Worm (Caenorhabditis elegans) whole organism, L4 larva: ENCODE results near the gene mtx-2.
A peak's percentile ranks its signal among the peaks of the same experiment; 100 is the strongest.

Experiments used
- D1046.2 ChIP-seq: fragments of 200-800 bp; sonication (Bioruptor generic); IDR thresholded peaks from 2 replicates; pipeline ENCODE4 v1.3.6; 2022; ENCODE audit warnings: missing genetic modification characterization, missing compliant biosample characterization
- F26F4.8 ChIP-seq: fragments of 200-800 bp; sonication (Bioruptor generic); conservative IDR thresholded peaks from 2 replicates; pipeline ENCODE4 v1.3.6; 2022; ENCODE audit warnings: missing genetic modification characterization, missing compliant biosample characterization
- F44E2.7 ChIP-seq: fragments of 200-800 bp; sonication (Bioruptor generic); IDR thresholded peaks from 2 replicates; pipeline ENCODE4 v2.1.2; 2022; ENCODE audit warnings: missing genetic modification characterization, missing compliant biosample characterization
- F49E8.2 ChIP-seq: sonication (generic microtip); optimal IDR thresholded peaks from 2 replicates; lab custom pipeline; 2016; ENCODE audit warnings: missing compliant biosample characterization, mild to moderate bottlenecking, missing genetic modification characterization, borderline replicate concordance
- T20F7.1 ChIP-seq: fragments of 200-800 bp; sonication (Bioruptor generic); optimal IDR thresholded peaks from 2 replicates; lab custom pipeline; 2018; ENCODE audit warnings: mild to moderate bottlenecking, missing genetic modification characterization, missing compliant biosample characterization
- T26A8.4 ChIP-seq: fragments of 200-800 bp; sonication (Bioruptor generic); IDR thresholded peaks from 2 replicates; pipeline ENCODE4 v1.3.6; 2022; ENCODE audit warnings: missing genetic modification characterization, missing compliant biosample characterization
- aha-1 ChIP-seq: fragments of 150-350 bp; peaks from one replicate; lab custom pipeline; 2014; ENCODE audit warnings: missing biosample characterization, missing genetic modification characterization
- aly-2 ChIP-seq: sonication (generic microtip); optimal IDR thresholded peaks from 2 replicates; lab custom pipeline; 2018; ENCODE audit warnings: missing biosample characterization, missing genetic modification characterization
- ama-1 ChIP-seq: fragments of 150-350 bp; optimal IDR thresholded peaks from 2 replicates; lab custom pipeline; 2014; ENCODE audit warnings: inconsistent platforms, mixed read lengths
- ceh-20 ChIP-seq: fragments of 200-800 bp; sonication (Bioruptor generic); IDR thresholded peaks from 2 replicates; pipeline ENCODE4 v1.3.6; 2022; ENCODE audit warnings: missing genetic modification reagents, missing genetic modification characterization, missing compliant biosample characterization
- ceh-44 ChIP-seq: fragments of 200-800 bp; sonication (Bioruptor generic); IDR thresholded peaks from 2 replicates; pipeline ENCODE4 v1.3.6; 2022; ENCODE audit warnings: missing genetic modification reagents, missing genetic modification characterization, missing compliant biosample characterization
- daf-19 ChIP-seq: fragments of 200-800 bp; sonication (Bioruptor generic); conservative IDR thresholded peaks from 2 replicates; pipeline ENCODE4 v1.3.6; 2022; ENCODE audit warnings: missing genetic modification characterization, missing compliant biosample characterization
- dmd-6 ChIP-seq: fragments of 200-800 bp; sonication (Bioruptor generic); IDR thresholded peaks from 2 replicates; pipeline ENCODE4 v1.3.6; 2022; ENCODE audit warnings: missing genetic modification reagents, missing genetic modification characterization, missing compliant biosample characterization
- duxl-1 ChIP-seq: sonication (generic microtip); optimal IDR thresholded peaks from 2 replicates; lab custom pipeline; 2016; ENCODE audit warnings: mild to moderate bottlenecking, missing genetic modification characterization, moderate library complexity, missing compliant biosample characterization; ENCODE audit not compliant: poor library complexity
- dve-1 ChIP-seq: sonication (generic microtip); optimal IDR thresholded peaks from 2 replicates; lab custom pipeline; 2017; ENCODE audit warnings: antibody characterized with exemption, mild to moderate bottlenecking, missing genetic modification characterization, missing compliant biosample characterization; ENCODE audit not compliant: insufficient read depth
- gei-8 ChIP-seq: fragments of 200-800 bp; sonication (Bioruptor generic); optimal IDR thresholded peaks from 2 replicates; lab custom pipeline; 2018; ENCODE audit warnings: mild to moderate bottlenecking, missing genetic modification characterization, missing compliant biosample characterization
- lin-1 ChIP-seq: fragments of 200-800 bp; sonication (Bioruptor generic); IDR thresholded peaks from 2 replicates; pipeline ENCODE4 v1.3.6; 2022; ENCODE audit warnings: missing genetic modification reagents, missing genetic modification characterization, missing compliant biosample characterization
- lin-15B ChIP-seq: fragments of 150-350 bp; sonication (generic microtip); optimal IDR thresholded peaks from 3 replicates; lab custom pipeline; 2014; ENCODE audit warnings: missing biosample characterization, missing genetic modification characterization
- lin-29 ChIP-seq: fragments of 200-800 bp; sonication (Bioruptor generic); IDR thresholded peaks from 2 replicates; pipeline ENCODE4 v1.3.6; 2022; ENCODE audit warnings: missing genetic modification reagents, missing genetic modification characterization, missing compliant biosample characterization
- madf-9 ChIP-seq: fragments of 200-800 bp; sonication (Bioruptor generic); conservative IDR thresholded peaks from 2 replicates; pipeline ENCODE4 v1.3.6; 2022; ENCODE audit warnings: missing genetic modification reagents, missing genetic modification characterization, missing compliant biosample characterization
- mep-1 ChIP-seq: fragments of 150-350 bp; sonication (generic microtip); optimal IDR thresholded peaks from 3 replicates; lab custom pipeline; 2014; ENCODE audit warnings: missing biosample characterization, missing genetic modification characterization
- mxl-2 ChIP-seq: fragments of 200-800 bp; sonication (Bioruptor generic); conservative IDR thresholded peaks from 2 replicates; pipeline ENCODE4 v1.3.6; 2022; ENCODE audit warnings: missing genetic modification reagents, missing genetic modification characterization, missing compliant biosample characterization
- mxl-3 ChIP-seq: fragments of 200-800 bp; sonication (Bioruptor generic); optimal IDR thresholded peaks from 2 replicates; lab custom pipeline; 2018; ENCODE audit warnings: mild to moderate bottlenecking, missing genetic modification characterization, missing compliant biosample characterization
- nhr-10 ChIP-seq: fragments of 150-350 bp; optimal IDR thresholded peaks from 2 replicates; lab custom pipeline; 2014; ENCODE audit warnings: missing biosample characterization, missing genetic modification characterization
- nhr-28 ChIP-seq: fragments of 150-350 bp; optimal IDR thresholded peaks from 2 replicates; lab custom pipeline; 2014; ENCODE audit warnings: missing biosample characterization, missing genetic modification characterization
- pha-4 ChIP-seq, 2 experiments: fragments of 150-350 bp in 1 of 2; fragments of 200-800 bp in 1 of 2; sonication (Bioruptor generic) in 1 of 2; IDR thresholded peaks in 1 of 2; optimal IDR thresholded peaks in 1 of 2; 2 replicates each; pipeline versions ENCODE4 v1.3.6 to Lab custom; 2014 to 2022; ENCODE audit warnings: missing genetic modification characterization in 2 of 2, missing genetic modification reagents in 2 of 2, missing biosample characterization in 1 of 2, missing compliant biosample characterization in 1 of 2
- pqm-1 ChIP-seq: sonication (generic microtip); optimal IDR thresholded peaks from 2 replicates; lab custom pipeline; 2017; ENCODE audit warnings: missing biosample characterization, missing genetic modification characterization
- sdz-12 ChIP-seq: fragments of 200-800 bp; sonication (Bioruptor generic); optimal IDR thresholded peaks from 2 replicates; lab custom pipeline; 2018; ENCODE audit warnings: mild to moderate bottlenecking, missing genetic modification characterization, missing compliant biosample characterization
- set-16 ChIP-seq: fragments of 200-800 bp; sonication (Bioruptor generic); IDR thresholded peaks from 2 replicates; pipeline ENCODE4 v1.3.6; 2022; ENCODE audit warnings: missing genetic modification reagents, missing genetic modification characterization, missing compliant biosample characterization
- snpc-1.2 ChIP-seq: fragments of 200-800 bp; sonication (Bioruptor generic); IDR thresholded peaks from 2 replicates; pipeline ENCODE4 v1.3.6; 2022; ENCODE audit warnings: missing genetic modification reagents, missing genetic modification characterization, missing compliant biosample characterization
- tra-1 ChIP-seq: fragments of 200-800 bp; sonication (Bioruptor generic); IDR thresholded peaks from 2 replicates; pipeline ENCODE4 v1.3.6; 2022; ENCODE audit warnings: missing genetic modification reagents, missing genetic modification characterization, missing compliant biosample characterization
- unc-130 ChIP-seq: sonication (generic microtip); optimal IDR thresholded peaks from 2 replicates; lab custom pipeline; 2016; ENCODE audit warnings: missing genetic modification reagents, missing genetic modification characterization, missing compliant biosample characterization
- unc-39 ChIP-seq: sonication (generic microtip); optimal IDR thresholded peaks from 2 replicates; lab custom pipeline; 2017; ENCODE audit warnings: missing biosample characterization, missing genetic modification characterization
- unc-62 ChIP-seq, 3 experiments: fragments of 150-350 bp in 1 of 3; sonication (generic microtip); optimal IDR thresholded peaks in 2 of 3; peaks in 1 of 3; 1 replicate in 1 of 3; 2 replicates in 2 of 3; lab custom pipeline; 2014 to 2017; ENCODE audit warnings: missing biosample characterization in 3 of 3, missing genetic modification characterization in 3 of 3, missing genetic modification reagents in 3 of 3, missing genotype in 1 of 3
- vab-7 ChIP-seq: fragments of 200-800 bp; sonication (Bioruptor generic); IDR thresholded peaks from 2 replicates; pipeline ENCODE4 v1.3.6; 2022; ENCODE audit warnings: missing genetic modification reagents, missing genetic modification characterization, missing compliant biosample characterization
- zag-1 ChIP-seq: fragments of 150-350 bp; optimal IDR thresholded peaks from 2 replicates; lab custom pipeline; 2014; ENCODE audit warnings: missing biosample characterization, missing genetic modification characterization
- zip-11 ChIP-seq: fragments of 200-800 bp; sonication (Bioruptor generic); IDR thresholded peaks from 2 replicates; pipeline ENCODE4 v1.3.6; 2022; ENCODE audit warnings: missing genetic modification characterization, missing compliant biosample characterization
- zip-2 ChIP-seq: fragments of 150-350 bp; optimal IDR thresholded peaks from 2 replicates; lab custom pipeline; 2014; ENCODE audit warnings: missing biosample characterization, missing genetic modification characterization
- ztf-11 ChIP-seq: fragments of 150-350 bp; optimal IDR thresholded peaks from 2 replicates; lab custom pipeline; 2014; ENCODE audit warnings: missing biosample characterization, missing genetic modification characterization

The mtx-2 gene

DNA sequence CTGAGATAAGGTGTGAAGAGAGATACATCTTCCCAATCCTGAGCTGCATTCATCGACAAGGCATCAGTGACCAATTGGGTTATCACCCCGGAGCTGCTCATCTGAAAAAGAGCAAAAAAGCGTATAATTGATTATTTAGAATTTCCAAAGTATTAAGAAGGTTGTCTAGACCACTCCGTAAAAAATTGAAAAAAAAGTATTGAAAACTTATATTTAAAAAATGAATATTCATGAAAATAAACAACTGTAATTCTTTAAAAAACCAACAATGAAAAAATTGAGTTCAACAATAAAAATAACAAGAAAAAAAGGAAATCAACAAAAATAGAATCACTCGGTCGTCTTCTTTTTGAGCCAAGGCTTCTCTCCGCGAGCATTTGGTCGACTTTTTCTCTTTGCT is at the start of gene mtx-2:
Gene mtx-2 (minus strand): TSS at position 101 of the 400 bp plus-strand sequence.
- TF ChIP-seq dve-1 (tag; lab: Kevin White, UChicago) (no peak), unc-39 (tag; lab: Kevin White, UChicago) (no peak), set-16 (GFP tag; lab: Robert Waterston, UW) (no peak), F44E2.7 (GFP tag; lab: Robert Waterston, UW) (no peak), gei-8 (GFP tag; lab: Kevin White, UChicago) (no peak), lin-29 (GFP tag; lab: Robert Waterston, UW) (no peak), F26F4.8 (no peak), sdz-12 (GFP tag; lab: Kevin White, UChicago) (no peak), mxl-3 (GFP tag; lab: Kevin White, UChicago) (no peak), madf-9 (GFP tag; lab: Robert Waterston, UW) (no peak), mxl-2 (GFP tag; lab: Robert Waterston, UW) (no peak), nhr-10 (tag; lab: Kevin White, UChicago) (no peak), ama-1 (lab: Kevin White, UChicago) (no peak), mep-1 (tag; lab: Kevin White, UChicago) (no peak)
- TF ChIP-seq, all 104 proteins: peak for 0

DNA sequence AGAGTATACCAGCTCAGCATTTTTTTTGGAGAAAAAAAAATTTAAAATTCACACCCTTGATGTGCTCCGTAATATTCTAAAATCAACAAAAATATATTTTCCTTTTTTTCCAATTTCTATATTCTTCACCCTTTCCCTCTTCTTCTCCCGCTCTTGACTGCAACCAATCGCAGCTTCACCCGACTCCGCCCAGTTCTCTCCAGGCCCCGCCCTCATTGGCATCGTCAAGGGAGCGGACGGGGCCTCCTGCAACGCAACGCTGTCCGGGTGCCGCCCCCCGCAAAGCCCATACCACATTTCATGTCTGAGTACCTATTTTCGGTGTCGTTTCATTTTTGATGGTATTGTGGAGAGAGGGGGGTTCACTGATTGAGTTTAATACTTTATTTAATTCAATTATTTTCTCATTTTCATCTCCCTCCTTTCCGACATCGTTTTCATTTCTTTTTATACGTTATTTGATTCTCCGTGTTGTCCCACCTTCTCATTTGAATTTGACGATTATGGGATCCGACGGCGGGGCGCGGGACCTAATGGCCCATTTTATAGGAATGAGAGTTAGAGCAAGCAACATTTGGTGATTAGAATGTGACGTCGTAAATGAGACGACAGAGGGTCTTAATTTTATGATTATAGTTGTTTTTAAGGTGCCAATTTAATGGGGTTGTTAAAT is 48.9 kb upstream of the mtx-2 start:
- no peak for TF ChIP-seq vab-7 (GFP tag; lab: Robert Waterston, UW)
- no peak for TF ChIP-seq T26A8.4
- peak in 1 of 2 experiments; percentile 12 for TF ChIP-seq unc-62 (GFP tag; optimal IDR thresholded peaks at IDR 0.05 in 1 of 2; lab: Kevin White, UChicago)
- no peak for TF ChIP-seq unc-62 (tag; optimal IDR thresholded peaks at IDR 0.05; lab: Kevin White, UChicago)
- no peak for TF ChIP-seq ztf-11 (tag; lab: Kevin White, UChicago)
- no peak for TF ChIP-seq mxl-3 (GFP tag; lab: Kevin White, UChicago)
- peak; percentile 62 for TF ChIP-seq duxl-1 (tag; lab: Kevin White, UChicago)
- no peak for TF ChIP-seq D1046.2 (GFP tag; lab: Robert Waterston, UW)
- TF ChIP-seq lin-15B: no peak
- TF ChIP-seq aha-1: no peak
- TF ChIP-seq nhr-28 (tag; lab: Kevin White, UChicago): no peak
- TF ChIP-seq ceh-44 (GFP tag; lab: Robert Waterston, UW): no peak
- TF ChIP-seq ceh-20 (GFP tag; lab: Robert Waterston, UW): no peak
- no peak for TF ChIP-seq unc-130 (GFP tag; lab: Kevin White, UChicago)
- TF ChIP-seq dmd-6 (GFP tag; lab: Robert Waterston, UW): no peak
- TF ChIP-seq tra-1 (GFP tag; lab: Robert Waterston, UW): no peak
- TF ChIP-seq set-16 (GFP tag; lab: Robert Waterston, UW): peak; percentile 91

DNA sequence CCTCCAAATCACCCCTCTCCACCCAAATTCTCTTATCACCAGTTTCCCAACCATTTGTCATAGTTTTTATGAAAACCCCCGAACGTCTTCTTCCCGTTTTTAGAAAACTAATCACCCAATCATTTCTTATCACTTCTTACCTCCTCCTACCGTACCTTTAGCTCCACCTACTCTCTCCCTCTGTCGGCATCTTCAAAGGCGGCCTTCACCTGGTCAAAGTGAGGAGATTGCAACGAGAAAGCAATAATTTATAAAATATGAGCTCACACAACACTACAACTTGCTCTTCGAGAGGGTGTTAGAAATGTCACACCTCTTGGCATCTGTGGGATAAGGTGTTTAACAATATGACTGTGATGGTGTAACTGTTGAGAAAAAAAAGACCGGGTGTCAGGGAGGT is 45.6 kb upstream of the mtx-2 start:
- TF ChIP-seq zip-11 (GFP tag; lab: Robert Waterston, UW) (no peak), aha-1 (no peak)

DNA sequence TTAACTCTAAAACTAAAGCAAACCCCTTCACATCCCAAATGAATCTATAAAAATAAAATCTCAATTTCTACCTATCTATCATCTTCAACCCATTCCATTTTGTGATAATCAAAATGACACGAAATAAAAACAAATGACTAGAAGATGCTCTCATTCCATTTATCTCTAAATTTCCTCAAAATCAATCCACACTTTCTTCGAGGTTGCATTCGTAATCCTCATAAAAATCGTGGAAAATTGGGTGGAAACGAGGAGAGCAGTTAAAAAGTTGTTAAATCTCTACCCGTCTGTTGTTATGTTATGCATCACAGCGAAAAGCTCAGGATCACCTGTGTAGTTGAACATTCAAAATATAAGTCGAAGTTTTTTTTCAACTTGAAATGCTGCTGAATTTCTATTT is 43.5 kb upstream of the mtx-2 start:
- TF ChIP-seq pqm-1 (tag; lab: Kevin White, UChicago): no peak

DNA sequence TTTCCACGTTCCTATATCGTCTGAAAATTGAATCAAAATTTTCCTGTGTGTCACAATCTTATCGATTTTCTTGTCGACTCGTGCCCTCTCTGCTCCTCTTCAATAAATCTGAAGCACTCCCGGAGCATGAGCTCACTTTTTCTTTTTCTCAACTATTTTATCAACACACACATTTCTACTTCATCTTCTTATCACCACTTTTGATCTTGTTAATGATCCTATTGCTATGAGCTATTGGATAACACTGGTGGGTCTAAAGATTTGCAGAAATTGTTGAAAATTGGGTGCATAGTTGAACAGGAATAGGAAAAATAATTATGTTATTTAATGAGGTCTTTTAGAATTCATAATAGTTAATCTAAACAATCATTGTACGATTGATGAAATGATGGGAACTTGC is 41.9 kb upstream of the mtx-2 start:
- TF ChIP-seq zip-2 (no peak), T20F7.1 (GFP tag; lab: Kevin White, UChicago) (no peak), mxl-3 (GFP tag; lab: Kevin White, UChicago) (no peak), daf-19 (no peak), pha-4 (GFP tag; IDR thresholded peaks at IDR 0.05; lab: Robert Waterston, UW) (no peak), pha-4 (tag; optimal IDR thresholded peaks at IDR 0.05; lab: Kevin White, UChicago) (no peak), unc-62 (GFP tag; optimal IDR thresholded peaks at IDR 0.05 in 1 of 2; lab: Kevin White, UChicago) (no peak), unc-62 (tag; optimal IDR thresholded peaks at IDR 0.05; lab: Kevin White, UChicago) (no peak), zag-1 (tag; lab: Kevin White, UChicago) (no peak), set-16 (GFP tag; lab: Robert Waterston, UW) (no peak), pqm-1 (tag; lab: Kevin White, UChicago) (no peak), mep-1 (tag; lab: Kevin White, UChicago) (no peak), ztf-11 (tag; lab: Kevin White, UChicago) (no peak), mxl-2 (GFP tag; lab: Robert Waterston, UW) (no peak), aly-2 (tag; lab: Kevin White, UChicago) (no peak), lin-1 (no peak), F49E8.2 (no peak), snpc-1.2 (no peak), F44E2.7 (GFP tag; lab: Robert Waterston, UW) (no peak)
